Fruit fly (Drosophila melanogaster): ENCODE data around the gene Ance-3.

Gene Ance-3

dm6 chr2L:13878801-13879200 is 35.7 kb upstream of the Ance-3 start (continued):
- TF ChIP-seq CG7963 (GFP tag; IDR thresholded peaks at IDR 0.05; ENCODE audit: partially characterized antibody), result no peak
- TF ChIP-seq CG12104 (GFP tag; optimal IDR thresholded peaks at IDR 0.05), result no peak
- TF ChIP-seq CG43689 (GFP tag; IDR thresholded peaks at IDR 0.05), result no peak
- peak; percentile 25 for TF ChIP-seq B-H2 (GFP tag; optimal IDR thresholded peaks at IDR 0.05)
- TF ChIP-seq CG1233 (GFP tag; optimal IDR thresholded peaks at IDR 0.05), result no peak
- TF ChIP-seq lbe (GFP tag; optimal IDR thresholded peaks at IDR 0.05), result no peak
- TF ChIP-seq Bdp1 (GFP tag; optimal IDR thresholded peaks at IDR 0.05), result no peak
- TF ChIP-seq Dbx (GFP tag; IDR thresholded peaks at IDR 0.05), result no peak; the same call in 2 of the 3 replicates
- no peak for TF ChIP-seq CG15011 (GFP tag; optimal IDR thresholded peaks at IDR 0.05)
- TF ChIP-seq kah (GFP tag; optimal IDR thresholded peaks at IDR 0.05), result no peak
- TF ChIP-seq Abd-B (GFP tag; optimal IDR thresholded peaks at IDR 0.05), result no peak
- TF ChIP-seq Deaf1 (tag; optimal IDR thresholded peaks at IDR 0.05), result peak; percentile 51
- TF ChIP-seq CG9876 (GFP tag; optimal IDR thresholded peaks at IDR 0.05), result no peak
- TF ChIP-seq CG17912 (GFP tag; optimal IDR thresholded peaks at IDR 0.05), result no peak
- TF ChIP-seq CG15514 (GFP tag; optimal IDR thresholded peaks at IDR 0.05), result peak; percentile 28
- no peak for TF ChIP-seq Ets97D (GFP tag; optimal IDR thresholded peaks at IDR 0.05)
- peak; percentile 88 for TF ChIP-seq CG42726 (GFP tag; IDR thresholded peaks at IDR 0.05; ENCODE audit: partially characterized antibody)
- no peak for TF ChIP-seq Spps (tag; optimal IDR thresholded peaks at IDR 0.05)
- no peak for TF ChIP-seq CG4820 (GFP tag; optimal IDR thresholded peaks at IDR 0.05)
- no peak for TF ChIP-seq CG15696 (tag; optimal IDR thresholded peaks at IDR 0.05)
- no peak for TF ChIP-seq CG6854 (GFP tag; optimal IDR thresholded peaks at IDR 0.05)
- peak; percentile 24 for TF ChIP-seq CG33213 (GFP tag; optimal IDR thresholded peaks at IDR 0.05)
- TF ChIP-seq fd96Cb (tag; optimal IDR thresholded peaks at IDR 0.05), result no peak
- no peak for TF ChIP-seq fd64A (GFP tag; optimal IDR thresholded peaks at IDR 0.05)
- no peak for TF ChIP-seq Sox102F (GFP tag; optimal IDR thresholded peaks at IDR 0.05)
- TF ChIP-seq Bteb2 (GFP tag; optimal IDR thresholded peaks at IDR 0.05), result no peak
- no peak for TF ChIP-seq CG14965 (GFP tag; optimal IDR thresholded peaks at IDR 0.05; ENCODE audit: borderline replicate concordance)
- no peak for TF ChIP-seq inv (GFP tag; IDR thresholded peaks at IDR 0.05; ENCODE audit: partially characterized antibody)
- TF ChIP-seq Lim3 (GFP tag; IDR thresholded peaks at IDR 0.05), result no peak
- no peak for TF ChIP-seq tx (GFP tag; optimal IDR thresholded peaks at IDR 0.05)
- TF ChIP-seq CG1647 (GFP tag; optimal IDR thresholded peaks at IDR 0.05), result no peak
- no peak for TF ChIP-seq E2f2 (GFP tag; IDR thresholded peaks at IDR 0.05)
- no peak for TF ChIP-seq fd3F (GFP tag; optimal IDR thresholded peaks at IDR 0.05)
- TF ChIP-seq gfzf (GFP tag; optimal IDR thresholded peaks at IDR 0.05), result no peak
- TF ChIP-seq CG11093 (GFP tag; IDR thresholded peaks at IDR 0.05), result no peak
- no peak for TF ChIP-seq CG14710 (tag; optimal IDR thresholded peaks at IDR 0.05)
- no peak for TF ChIP-seq YL-1 (GFP tag; optimal IDR thresholded peaks at IDR 0.05)
- TF ChIP-seq ATbp (GFP tag; optimal IDR thresholded peaks at IDR 0.05), result no peak
- TF ChIP-seq kay (GFP tag; optimal IDR thresholded peaks at IDR 0.05), result peak; percentile 4
- TF ChIP-seq crol (GFP tag; IDR thresholded peaks at IDR 0.05), result no peak
- no peak for TF ChIP-seq sqz (GFP tag; optimal IDR thresholded peaks at IDR 0.05)
- peak; percentile 74 for TF ChIP-seq gro (GFP tag; optimal IDR thresholded peaks at IDR 0.05)
- no peak for TF ChIP-seq Myb (GFP tag; optimal IDR thresholded peaks at IDR 0.05)
- no peak for TF ChIP-seq CG6683 (GFP tag; optimal IDR thresholded peaks at IDR 0.05)
- TF ChIP-seq ara (GFP tag; IDR thresholded peaks at IDR 0.05), result 0 out of 2 replicates have a peak, but pooled peaks have one; percentile 8
- peak; percentile 15 for TF ChIP-seq CG12219 (GFP tag; optimal IDR thresholded peaks at IDR 0.05)
- TF ChIP-seq CG34422 (GFP tag; IDR thresholded peaks at IDR 0.05), result peak; percentile 39; the same call in 1 of the 3 replicates
- TF ChIP-seq CG14441 (GFP tag; IDR thresholded peaks at IDR 0.05), result peak; percentile 50; the same call in 1 of the 2 replicates
- TF ChIP-seq CG30020 (tag; optimal IDR thresholded peaks at IDR 0.05), result no peak
- no peak for TF ChIP-seq danr (GFP tag; IDR thresholded peaks at IDR 0.05)
- no peak for TF ChIP-seq CG2120 (GFP tag; optimal IDR thresholded peaks at IDR 0.05)

All from whole organism, embryonic.